Fruit fly (Drosophila melanogaster) whole organism, embryonic: ENCODE measurements around the gene CG7272.

Source experiments
- CG3838 ChIP-seq: fragments of 200-800 bp; sonication (Bioruptor generic); optimal IDR thresholded peaks from 3 replicates; lab custom pipeline; 2016; ENCODE audit warnings: missing biosample characterization, missing genetic modification characterization
- CG9437 ChIP-seq: fragments of 200-800 bp; sonication (Bioruptor generic); optimal IDR thresholded peaks from 2 replicates; lab custom pipeline; 2018; ENCODE audit warnings: missing biosample characterization, mild to moderate bottlenecking, missing genetic modification characterization
- TFAM ChIP-seq: fragments of 200-800 bp; sonication (Bioruptor generic); optimal IDR thresholded peaks from 2 replicates; lab custom pipeline; 2017; ENCODE audit warnings: missing biosample characterization, missing genetic modification characterization, inconsistent platforms

dm6 chr3L:15497902-15498301 is 2.8 kb upstream of the CG7272 start, which contains the start of gene CG7276:
- no peak for TF ChIP-seq CG9437 (GFP tag; lab: Kevin White, UChicago)
- TF ChIP-seq TFAM (GFP tag; lab: Kevin White, UChicago) = no peak
- TF ChIP-seq CG3838 (GFP tag; lab: Kevin White, UChicago) = no peak
